Worm (Caenorhabditis elegans) whole organism, late embryonic: Measurements from ENCODE around the gene rpl-28.

Experiments used
- C08G9.2 ChIP-seq: sonication (generic microtip); optimal IDR thresholded peaks from 2 replicates; lab custom pipeline; 2016; ENCODE audit warnings: mild to moderate bottlenecking, missing genetic modification characterization, moderate library complexity, missing compliant biosample characterization
- C38D4.7 ChIP-seq: fragments of 200-800 bp; sonication (Bioruptor generic); optimal IDR thresholded peaks from 2 replicates; lab custom pipeline; 2018; ENCODE audit warnings: mild to moderate bottlenecking, missing genetic modification characterization, moderate library complexity, missing compliant biosample characterization
- K02D7.2 ChIP-seq: sonication (generic microtip); optimal IDR thresholded peaks from 2 replicates; lab custom pipeline; 2017; ENCODE audit warnings: mild to moderate bottlenecking, missing genetic modification characterization, missing compliant biosample characterization
- Y22D7AL.16 ChIP-seq: sonication (generic microtip); optimal IDR thresholded peaks from 2 replicates; lab custom pipeline; 2016; ENCODE audit warnings: missing genetic modification characterization, missing compliant biosample characterization
- ahr-1 ChIP-seq: sonication (generic microtip); optimal IDR thresholded peaks from 2 replicates; lab custom pipeline; 2016; ENCODE audit warnings: missing genetic modification characterization, missing compliant biosample characterization
- ama-1 ChIP-seq: fragments of 150-350 bp; optimal IDR thresholded peaks from 2 replicates; lab custom pipeline; 2014
- ceh-14 ChIP-seq: sonication (generic microtip); optimal IDR thresholded peaks from 2 replicates; lab custom pipeline; 2016; ENCODE audit warnings: missing genotype, missing genetic modification characterization, missing compliant biosample characterization
- ceh-19 ChIP-seq: fragments of 200-800 bp; sonication (Bioruptor generic); optimal IDR thresholded peaks from 2 replicates; lab custom pipeline; 2018; ENCODE audit warnings: mild to moderate bottlenecking, missing genetic modification characterization, missing compliant biosample characterization
- ceh-2 ChIP-seq: sonication (generic microtip); optimal IDR thresholded peaks from 2 replicates; lab custom pipeline; 2016; ENCODE audit warnings: missing genotype, missing genetic modification characterization, missing compliant biosample characterization
- ceh-30 ChIP-seq: fragments of 150-350 bp; optimal IDR thresholded peaks from 2 replicates; lab custom pipeline; 2014; ENCODE audit warnings: missing biosample characterization, missing genetic modification characterization
- ceh-31 ChIP-seq: sonication (generic microtip); optimal IDR thresholded peaks from 2 replicates; lab custom pipeline; 2016; ENCODE audit warnings: missing genetic modification characterization, missing compliant biosample characterization
- ceh-34 ChIP-seq: sonication (generic microtip); optimal IDR thresholded peaks from 2 replicates; lab custom pipeline; 2016; ENCODE audit warnings: mild to moderate bottlenecking, missing genetic modification characterization, missing compliant biosample characterization
- che-1 ChIP-seq: sonication (generic microtip); optimal IDR thresholded peaks from 2 replicates; lab custom pipeline; 2016; ENCODE audit warnings: mild to moderate bottlenecking, missing genetic modification characterization, missing compliant biosample characterization
- elt-4 ChIP-seq: sonication (generic microtip); optimal IDR thresholded peaks from 2 replicates; lab custom pipeline; 2016; ENCODE audit warnings: missing genetic modification characterization, missing compliant biosample characterization
- fax-1 ChIP-seq: sonication (generic microtip); optimal IDR thresholded peaks from 2 replicates; lab custom pipeline; 2016; ENCODE audit warnings: missing genotype, missing genetic modification characterization, missing compliant biosample characterization
- fkh-6 ChIP-seq: sonication (generic microtip); optimal IDR thresholded peaks from 2 replicates; lab custom pipeline; 2016; ENCODE audit warnings: missing genetic modification characterization, missing compliant biosample characterization
- gmeb-2 ChIP-seq: sonication (generic microtip); optimal IDR thresholded peaks from 2 replicates; lab custom pipeline; 2016; ENCODE audit warnings: missing genetic modification characterization, inconsistent platforms, missing compliant biosample characterization
- hlh-13 ChIP-seq: fragments of 200-800 bp; sonication (Bioruptor generic); optimal IDR thresholded peaks from 2 replicates; lab custom pipeline; 2018; ENCODE audit warnings: mild to moderate bottlenecking, missing genetic modification characterization, missing compliant biosample characterization
- hlh-30 ChIP-seq: sonication (generic microtip); optimal IDR thresholded peaks from 2 replicates; lab custom pipeline; 2017; ENCODE audit warnings: antibody characterized with exemption, missing genetic modification characterization, missing compliant biosample characterization; ENCODE audit not compliant: insufficient read depth
- lim-6 ChIP-seq: sonication (generic microtip); optimal IDR thresholded peaks from 2 replicates; lab custom pipeline; 2016; ENCODE audit warnings: missing genetic modification characterization, missing compliant biosample characterization
- mec-3 ChIP-seq: sonication (generic microtip); optimal IDR thresholded peaks from 2 replicates; lab custom pipeline; 2016; ENCODE audit warnings: borderline replicate concordance, missing genetic modification characterization, missing compliant biosample characterization
- nfya-1 ChIP-seq: sonication (generic microtip); optimal IDR thresholded peaks from 2 replicates; lab custom pipeline; 2017; ENCODE audit warnings: missing genetic modification characterization, mild to moderate bottlenecking, missing compliant biosample characterization, antibody characterized with exemption, moderate library complexity
- npax-4 ChIP-seq: sonication (generic microtip); optimal IDR thresholded peaks from 2 replicates; lab custom pipeline; 2016; ENCODE audit warnings: missing genetic modification characterization, missing compliant biosample characterization
- pha-4 ChIP-seq: fragments of 150-350 bp; optimal IDR thresholded peaks from 2 replicates; lab custom pipeline; 2018; ENCODE audit warnings: missing biosample characterization, missing genetic modification reagents, missing genetic modification characterization
- pqm-1 ChIP-seq: sonication (generic microtip); optimal IDR thresholded peaks from 2 replicates; lab custom pipeline; 2016; ENCODE audit warnings: missing genetic modification characterization, missing compliant biosample characterization
- pros-1 ChIP-seq: fragments of 150-350 bp; optimal IDR thresholded peaks from 2 replicates; lab custom pipeline; 2014; ENCODE audit warnings: missing biosample characterization, missing genetic modification reagents, missing genetic modification characterization
- ref-2 ChIP-seq: sonication (generic microtip); optimal IDR thresholded peaks from 2 replicates; lab custom pipeline; 2016; ENCODE audit warnings: missing genetic modification characterization, missing compliant biosample characterization
- rnt-1 ChIP-seq: sonication (generic microtip); optimal IDR thresholded peaks from 2 replicates; lab custom pipeline; 2016; ENCODE audit warnings: missing genetic modification characterization, missing compliant biosample characterization
- sox-2 ChIP-seq: fragments of 200-800 bp; sonication (Bioruptor generic); IDR thresholded peaks from 2 replicates; pipeline ENCODE4 v1.3.6; 2022; ENCODE audit warnings: missing genetic modification reagents, missing genetic modification characterization, missing compliant biosample characterization
- sox-4 ChIP-seq: sonication (generic microtip); optimal IDR thresholded peaks from 2 replicates; lab custom pipeline; 2017; ENCODE audit warnings: mild to moderate bottlenecking, missing genetic modification characterization, inconsistent platforms, missing compliant biosample characterization
- syd-9 ChIP-seq: sonication (generic microtip); optimal IDR thresholded peaks from 2 replicates; lab custom pipeline; 2016; ENCODE audit warnings: mild to moderate bottlenecking, missing genetic modification characterization, moderate library complexity, missing compliant biosample characterization
- unc-3 ChIP-seq, 2 experiments: fragments of 200-800 bp in 1 of 2; sonication (Bioruptor generic) in 1 of 2; sonication (generic microtip) in 1 of 2; conservative IDR thresholded peaks in 1 of 2; optimal IDR thresholded peaks in 1 of 2; 2 replicates each; pipeline versions ENCODE4 v1.3.6 to Lab custom; 2016 to 2022; ENCODE audit warnings: missing compliant biosample characterization in 2 of 2, missing genetic modification characterization in 2 of 2, missing genetic modification reagents in 1 of 2
- unc-42 ChIP-seq: sonication (generic microtip); optimal IDR thresholded peaks from 2 replicates; lab custom pipeline; 2016; ENCODE audit warnings: missing genotype, missing genetic modification characterization, missing compliant biosample characterization
- unc-55 ChIP-seq: sonication (generic microtip); optimal IDR thresholded peaks from 2 replicates; lab custom pipeline; 2017; ENCODE audit warnings: missing biosample characterization, missing genetic modification reagents, missing genetic modification characterization
- zip-5 ChIP-seq: sonication (generic microtip); optimal IDR thresholded peaks from 2 replicates; lab custom pipeline; 2016; ENCODE audit warnings: missing genetic modification characterization, missing compliant biosample characterization
- ztf-16 ChIP-seq: sonication (generic microtip); optimal IDR thresholded peaks from 2 replicates; lab custom pipeline; 2017; ENCODE audit warnings: missing genetic modification characterization, missing compliant biosample characterization

rpl-28 gene

DNA sequence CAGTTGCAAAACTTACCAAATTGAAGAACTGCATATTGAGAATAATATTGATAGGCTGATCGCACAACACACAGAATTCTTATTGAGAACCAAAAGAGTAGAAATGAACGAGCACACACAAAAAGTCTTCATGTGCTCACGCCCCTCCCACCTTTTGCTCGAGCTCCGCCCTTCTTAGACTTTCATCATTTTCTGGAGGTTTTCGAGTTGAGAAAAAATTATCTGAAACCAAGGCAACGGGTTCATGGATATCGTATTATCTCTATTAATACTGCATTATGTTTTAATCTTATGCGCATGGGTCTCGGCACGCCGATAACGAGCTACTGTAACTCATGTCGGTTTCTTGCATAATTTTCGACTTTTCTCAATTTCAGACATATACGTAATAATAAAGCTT is 2.0 kb downstream of the rpl-28 start, which contains the start of gene R11D1.12:
Gene R11D1.12, minus strand, starts transcription at position 101 of the 400 bp plus-strand sequence.
- TF ChIP-seq sox-2 (no peak), ztf-16 (tag; lab: Kevin White, UChicago) (no peak), pqm-1 (tag; lab: Kevin White, UChicago) (no peak), unc-3 (GFP tag; conservative IDR thresholded peaks at IDR 0.05; lab: Robert Waterston, UW) (no peak), unc-3 (tag; optimal IDR thresholded peaks at IDR 0.05; lab: Kevin White, UChicago) (no peak), che-1 (tag; lab: Kevin White, UChicago) (no peak), gmeb-2 (tag; lab: Kevin White, UChicago) (no peak), mec-3 (tag; lab: Kevin White, UChicago) (no peak), ceh-31 (tag; lab: Kevin White, UChicago) (no peak)

DNA sequence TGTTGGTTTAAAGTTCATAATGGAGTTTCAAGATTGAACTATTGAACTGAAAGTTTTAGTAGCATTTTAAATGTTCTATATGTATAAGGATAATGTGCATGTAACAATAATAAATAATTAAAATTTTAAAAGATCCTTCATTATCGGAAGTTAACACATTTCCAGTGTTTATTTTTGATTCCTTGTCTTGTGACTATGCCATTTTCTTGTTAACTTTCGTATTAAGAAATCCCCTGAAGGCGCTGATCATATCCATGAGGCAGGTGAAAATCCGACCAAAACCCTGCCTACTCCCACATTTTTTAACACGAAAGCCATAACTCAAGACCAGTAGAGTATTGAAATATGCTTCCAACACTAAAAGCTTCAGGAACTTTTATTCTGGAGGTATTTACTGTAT is 8.2 kb downstream of the rpl-28 start, which contains the start of gene R11D1.7:
Gene R11D1.7, plus strand, starts transcription at position 301 of the 400 bp plus-strand sequence.
- no peak for TF ChIP-seq ceh-2
- no peak for TF ChIP-seq Y22D7AL.16
- no peak for TF ChIP-seq sox-4 (tag; lab: Kevin White, UChicago)
- no peak for TF ChIP-seq elt-4 (tag; lab: Kevin White, UChicago)
- no peak for TF ChIP-seq K02D7.2 (tag; lab: Kevin White, UChicago)
- TF ChIP-seq hlh-30: no peak
- TF ChIP-seq pqm-1 (tag; lab: Kevin White, UChicago): no peak
- TF ChIP-seq ceh-34 (tag; lab: Kevin White, UChicago): no peak
- no peak for TF ChIP-seq ceh-19
- TF ChIP-seq zip-5: no peak
- TF ChIP-seq hlh-13 (GFP tag; lab: Kevin White, UChicago): no peak
- no peak for TF ChIP-seq C08G9.2 (tag; lab: Kevin White, UChicago)
- no peak for TF ChIP-seq npax-4
- TF ChIP-seq pros-1: no peak
- no peak for TF ChIP-seq fkh-6 (tag; lab: Kevin White, UChicago)
- no peak for TF ChIP-seq unc-55 (GFP tag; lab: Kevin White, UChicago)

DNA sequence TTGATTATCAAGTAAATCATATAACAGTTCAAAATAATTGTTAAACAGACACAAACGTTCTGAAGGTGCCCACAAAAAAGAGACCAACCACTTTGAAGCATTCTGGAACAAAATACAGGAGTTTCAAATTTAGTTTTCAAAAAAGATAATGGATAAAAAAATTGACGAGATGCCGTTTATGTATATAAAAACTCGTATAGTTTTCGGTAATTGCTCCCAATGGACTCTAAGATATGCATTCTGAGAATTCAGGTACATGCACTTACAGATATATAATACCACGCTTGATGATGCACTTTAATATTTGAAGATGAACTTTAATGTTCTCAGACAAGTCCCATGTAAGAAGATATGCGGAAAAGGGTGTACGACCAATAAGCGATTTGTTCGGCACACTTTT is 9.3 kb downstream of the rpl-28 start, which contains the start of gene str-181:
Gene str-181, minus strand, starts transcription at position 101 of the 400 bp plus-strand sequence.
- TF ChIP-seq rnt-1: no peak
- TF ChIP-seq C08G9.2 (tag; lab: Kevin White, UChicago): no peak
- no peak for TF ChIP-seq fax-1 (tag; lab: Kevin White, UChicago)
- TF ChIP-seq sox-2: no peak
- TF ChIP-seq pros-1: no peak
- TF ChIP-seq mec-3 (tag; lab: Kevin White, UChicago): no peak
- TF ChIP-seq ceh-34 (tag; lab: Kevin White, UChicago): no peak
- no peak for TF ChIP-seq ceh-14 (tag; lab: Kevin White, UChicago)
- no peak for TF ChIP-seq nfya-1 (tag; lab: Kevin White, UChicago)
- TF ChIP-seq unc-42 (tag; lab: Kevin White, UChicago): no peak
- no peak for TF ChIP-seq pha-4 (tag; lab: Kevin White, UChicago)
- TF ChIP-seq ceh-30 (tag; lab: Kevin White, UChicago): no peak
- TF ChIP-seq ceh-19: no peak
- TF ChIP-seq ref-2 (tag; lab: Kevin White, UChicago): no peak
- TF ChIP-seq ahr-1 (tag; lab: Kevin White, UChicago): no peak
- no peak for TF ChIP-seq ama-1
- TF ChIP-seq, all 69 proteins: peak for 0

DNA sequence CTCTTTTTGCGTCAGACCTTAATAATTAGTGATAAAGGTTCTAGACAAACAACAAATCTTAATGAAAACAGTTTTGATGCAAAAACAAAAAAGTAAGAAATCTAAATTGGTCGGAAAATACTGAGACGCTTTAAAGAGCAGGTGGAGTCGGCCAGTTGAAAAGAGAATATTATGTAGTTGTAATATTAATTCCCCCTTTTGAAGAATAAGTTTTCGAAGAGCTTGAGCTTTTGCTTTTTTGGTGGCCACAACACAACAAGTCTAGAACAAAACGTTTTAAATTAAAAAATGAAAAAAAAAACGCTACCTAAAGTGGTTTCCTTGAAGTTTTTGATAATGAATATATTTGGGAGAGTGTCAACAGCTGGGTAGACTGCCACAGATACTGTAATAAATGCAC is 11.5 kb downstream of the rpl-28 start, which contains the start of gene str-178:
Gene str-178, minus strand, starts transcription at position 101 of the 400 bp plus-strand sequence.
- TF ChIP-seq che-1 (tag; lab: Kevin White, UChicago) (no peak), ama-1 (no peak), pha-4 (tag; lab: Kevin White, UChicago) (no peak), gmeb-2 (tag; lab: Kevin White, UChicago) (no peak), C38D4.7 (no peak), syd-9 (tag; lab: Kevin White, UChicago) (no peak), lim-6 (tag; lab: Kevin White, UChicago) (no peak)
- TF ChIP-seq, all 69 proteins: peak for 0
